Worm (Caenorhabditis elegans) whole organism, L4 larva: ENCODE results near the gene F57F4.1.

Source experiments
- F10B5.3 ChIP-seq: sonication (generic microtip); optimal IDR thresholded peaks from 2 replicates; lab custom pipeline; 2016; ENCODE audit warnings: mild to moderate bottlenecking, missing genetic modification characterization, missing compliant biosample characterization
- ama-1 ChIP-seq: fragments of 150-350 bp; optimal IDR thresholded peaks from 2 replicates; lab custom pipeline; 2014; ENCODE audit warnings: inconsistent platforms, mixed read lengths
- ceh-44 ChIP-seq: fragments of 200-800 bp; sonication (Bioruptor generic); IDR thresholded peaks from 2 replicates; pipeline ENCODE4 v1.3.6; 2022; ENCODE audit warnings: missing genetic modification reagents, missing genetic modification characterization, missing compliant biosample characterization
- dpl-1 ChIP-seq: fragments of 150-350 bp; optimal IDR thresholded peaks from 2 replicates; lab custom pipeline; 2014; ENCODE audit warnings: missing biosample characterization, missing genetic modification reagents, missing genetic modification characterization
- fkh-10 ChIP-seq: fragments of 150-350 bp; optimal IDR thresholded peaks from 2 replicates; lab custom pipeline; 2014; ENCODE audit warnings: missing biosample characterization, missing genetic modification reagents, missing genetic modification characterization
- hif-1 ChIP-seq, 2 experiments: sonication (generic microtip); optimal IDR thresholded peaks; 2 replicates each; lab custom pipeline; 2016 to 2017; ENCODE audit warnings: missing compliant biosample characterization in 2 of 2, missing genetic modification characterization in 2 of 2, missing genetic modification reagents in 2 of 2, missing genotype in 2 of 2, mild to moderate bottlenecking in 1 of 2
- hlh-30 ChIP-seq: sonication (generic microtip); optimal IDR thresholded peaks from 2 replicates; lab custom pipeline; 2017; ENCODE audit warnings: antibody characterized with exemption, mild to moderate bottlenecking, missing genetic modification characterization, missing compliant biosample characterization; ENCODE audit not compliant: insufficient read depth
- lsy-2 ChIP-seq, 2 experiments: fragments of 150-350 bp in 1 of 2; sonication (generic microtip) in 1 of 2; optimal IDR thresholded peaks; 2 replicates each; lab custom pipeline; 2014 to 2017; ENCODE audit warnings: missing biosample characterization in 2 of 2, missing genetic modification characterization in 2 of 2
- nhr-237 ChIP-seq: sonication (generic microtip); optimal IDR thresholded peaks from 2 replicates; lab custom pipeline; 2017; ENCODE audit warnings: missing biosample characterization, missing genetic modification characterization
- spr-1 ChIP-seq: sonication (generic microtip); optimal IDR thresholded peaks from 2 replicates; lab custom pipeline; 2016; ENCODE audit warnings: mild to moderate bottlenecking, missing genetic modification characterization, missing compliant biosample characterization
- tag-97 ChIP-seq: fragments of 200-800 bp; sonication (Bioruptor generic); IDR thresholded peaks from 2 replicates; pipeline ENCODE4 v1.3.6; 2022; ENCODE audit warnings: missing genetic modification characterization, missing compliant biosample characterization
- unc-39 ChIP-seq: sonication (generic microtip); optimal IDR thresholded peaks from 2 replicates; lab custom pipeline; 2017; ENCODE audit warnings: missing biosample characterization, missing genetic modification characterization

DNA sequence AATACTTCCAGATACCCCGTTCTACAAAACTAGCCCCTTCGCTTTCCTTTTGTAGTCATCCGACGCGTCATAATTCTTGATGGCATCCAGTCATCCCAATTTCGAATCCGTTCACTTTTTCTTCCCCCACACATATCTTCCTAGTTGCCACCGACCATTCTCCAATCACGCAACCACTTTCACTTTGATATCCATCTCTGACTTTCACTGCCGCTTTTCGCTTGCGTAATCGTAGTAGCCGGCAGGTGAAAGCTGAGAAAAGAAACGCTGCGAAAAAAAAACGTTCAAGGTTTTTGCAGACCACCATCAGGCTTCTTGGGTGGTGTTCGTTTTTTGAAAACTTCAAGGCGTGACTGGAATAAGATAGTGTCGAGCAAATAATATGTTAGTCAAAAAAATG lies 37.9 kb upstream of the F57F4.1 start:
- TF ChIP-seq tag-97 (GFP tag; lab: Robert Waterston, UW) (no peak), fkh-10 (GFP tag; lab: Kevin White, UChicago) (no peak), spr-1 (tag; lab: Kevin White, UChicago) (no peak), nhr-237 (tag; lab: Kevin White, UChicago) (no peak), unc-39 (tag; lab: Kevin White, UChicago) (no peak), ama-1 (no peak), hif-1 (tag; optimal IDR thresholded peaks at IDR 0.05; lab: Kevin White, UChicago) (no peak), ceh-44 (GFP tag; lab: Robert Waterston, UW) (no peak), lsy-2 (tag; optimal IDR thresholded peaks at IDR 0.05; lab: Kevin White, UChicago) (no peak), F10B5.3 (no peak), hlh-30 (tag; lab: Kevin White, UChicago) (no peak), dpl-1 (GFP tag; lab: Kevin White, UChicago) (no peak)
